Fruit fly (Drosophila melanogaster): ENCODE results near the gene Ogg1.

Ogg1 gene

dm6 chrX:8714064-8715046 is 24.2 kb downstream of the Ogg1 start, which contains the start of the genes CG2004 and CG1785 (continued):
- TF ChIP-seq CG12155 (GFP tag; optimal IDR thresholded peaks at IDR 0.05) = peak; percentile 90
- peak; percentile 85 for TF ChIP-seq CG12744 (GFP tag; optimal IDR thresholded peaks at IDR 0.05)
- TF ChIP-seq CG10321 (GFP tag; IDR thresholded peaks at IDR 0.05) = peak; percentile 69
- TF ChIP-seq Deaf1 (tag; optimal IDR thresholded peaks at IDR 0.05) = peak; percentile 58
- TF ChIP-seq CG6854 (GFP tag; optimal IDR thresholded peaks at IDR 0.05) = peak; percentile 58
- TF ChIP-seq CG14667 (GFP tag; IDR thresholded peaks at IDR 0.05) = peak; percentile 93
- peak; percentile 81 for TF ChIP-seq CG8290 (GFP tag; optimal IDR thresholded peaks at IDR 0.05)
- peak; percentile 68 to 89 for TF ChIP-seq CG8290 (tag; optimal IDR thresholded peaks at IDR 0.05)
- peak; percentile 93 for TF ChIP-seq Rx (GFP tag; IDR thresholded peaks at IDR 0.05)
- peak in 1 of 2 experiments; percentile 99 for TF ChIP-seq Hr78 (GFP tag; optimal IDR thresholded peaks at IDR 0.05)
- peak; percentile 59 for TF ChIP-seq stwl (tag; optimal IDR thresholded peaks at IDR 0.05)
- TF ChIP-seq unc-4 (GFP tag; IDR thresholded peaks at IDR 0.05; ENCODE audit: partially characterized antibody) = peak; percentile 74
- peak; percentile 63; the same call in 1 of the 2 replicates for TF ChIP-seq aop (GFP tag; IDR thresholded peaks at IDR 0.05)
- TF ChIP-seq CoRest (tag; optimal IDR thresholded peaks at IDR 0.05) = peak; percentile 92
- peak; percentile 71 for TF ChIP-seq Camta (GFP tag; optimal IDR thresholded peaks at IDR 0.05)
- no peak for TF ChIP-seq CG7745 (tag; optimal IDR thresholded peaks at IDR 0.05)
- peak; percentile 93 for TF ChIP-seq CG15696 (tag; optimal IDR thresholded peaks at IDR 0.05)
- peak; percentile 94 for TF ChIP-seq tgo (GFP tag; IDR thresholded peaks at IDR 0.05)
- TF ChIP-seq ase (GFP tag; IDR thresholded peaks at IDR 0.05) = peak; percentile 94
- TF ChIP-seq MBD-R2 (GFP tag; IDR thresholded peaks at IDR 0.05) = peak; percentile 95
- TF ChIP-seq CG7271 (tag; optimal IDR thresholded peaks at IDR 0.05) = peak; percentile 59
- TF ChIP-seq CG15269 (tag; optimal IDR thresholded peaks at IDR 0.05) = peak; percentile 84
- TF ChIP-seq CG33213 (GFP tag; optimal IDR thresholded peaks at IDR 0.05) = peak; percentile 79
- TF ChIP-seq dmrt11E (tag; optimal IDR thresholded peaks at IDR 0.05) = peak; percentile 89
- peak; percentile 92 for TF ChIP-seq CG7372 (GFP tag; IDR thresholded peaks at IDR 0.05)
- TF ChIP-seq gt (GFP tag; IDR thresholded peaks at IDR 0.05) = peak; percentile 83
- peak; percentile 60 for TF ChIP-seq Bgb (GFP tag; IDR thresholded peaks at IDR 0.05; ENCODE audit: partially characterized antibody)
- no peak for TF ChIP-seq zf30C (GFP tag; optimal IDR thresholded peaks at IDR 0.05)
- peak; percentile 67 for TF ChIP-seq CG12236 (GFP tag; optimal IDR thresholded peaks at IDR 0.05)
- peak; percentile 89 for TF ChIP-seq CG18764 (GFP tag; optimal IDR thresholded peaks at IDR 0.05)
- peak; percentile 69 for TF ChIP-seq Doc3 (GFP tag; IDR thresholded peaks at IDR 0.05; ENCODE audit: partially characterized antibody)
- peak; percentile 89 for TF ChIP-seq B-H2 (GFP tag; optimal IDR thresholded peaks at IDR 0.05)
- peak; percentile 58 for TF ChIP-seq run (tag; optimal IDR thresholded peaks at IDR 0.05)
- peak; percentile 95 for TF ChIP-seq Dbx (GFP tag; IDR thresholded peaks at IDR 0.05)
- TF ChIP-seq bab2 (GFP tag; optimal IDR thresholded peaks at IDR 0.05) = peak; percentile 27
- TF ChIP-seq CrebB (tag; optimal IDR thresholded peaks at IDR 0.05) = peak; percentile 66
- TF ChIP-seq Hr39 (optimal IDR thresholded peaks at IDR 0.05) = no peak
- TF ChIP-seq nom (GFP tag; optimal IDR thresholded peaks at IDR 0.05) = peak; percentile 65
- peak; percentile 72 for TF ChIP-seq CHES-1-like (GFP tag; optimal IDR thresholded peaks at IDR 0.05)
- peak; percentile 89 for TF ChIP-seq kni (GFP tag; optimal IDR thresholded peaks at IDR 0.05)
- peak; percentile 53 for TF ChIP-seq Bteb2 (GFP tag; optimal IDR thresholded peaks at IDR 0.05)
- TF ChIP-seq BtbVII (GFP tag; optimal IDR thresholded peaks at IDR 0.05) = peak; percentile 64
- peak; percentile 50 for TF ChIP-seq CG4707 (GFP tag; optimal IDR thresholded peaks at IDR 0.05)
- no peak for TF ChIP-seq z (GFP tag; IDR thresholded peaks at IDR 0.05)
- TF ChIP-seq CG2120 (GFP tag; optimal IDR thresholded peaks at IDR 0.05) = peak; percentile 95
- peak; percentile 82 for TF ChIP-seq wdn (GFP tag; IDR thresholded peaks at IDR 0.05)
- peak; percentile 87 for TF ChIP-seq cas (GFP tag; IDR thresholded peaks at IDR 0.05)
- peak; percentile 81 for TF ChIP-seq Elba2 (GFP tag; optimal IDR thresholded peaks at IDR 0.05)
- TF ChIP-seq CG14710 (tag; optimal IDR thresholded peaks at IDR 0.05) = peak; percentile 92
